Worm (Caenorhabditis elegans) whole organism, early embryonic: Measurements from ENCODE around the gene T22C8.6.
A peak's percentile ranks its signal among the peaks of the same experiment; 100 is the strongest.

Experiments
- B0310.2 ChIP-seq: sonication (generic microtip); optimal IDR thresholded peaks from 2 replicates; lab custom pipeline; 2016; ENCODE audit warnings: mild to moderate bottlenecking, missing genetic modification characterization, missing compliant biosample characterization
- F13C5.2 ChIP-seq: sonication (generic microtip); optimal IDR thresholded peaks from 2 replicates; lab custom pipeline; 2017; ENCODE audit warnings: mild to moderate bottlenecking, missing genetic modification characterization, inconsistent platforms, missing compliant biosample characterization
- aly-1 ChIP-seq: sonication (generic microtip); optimal IDR thresholded peaks from 2 replicates; lab custom pipeline; 2016; ENCODE audit warnings: missing genetic modification characterization, missing compliant biosample characterization
- ama-1 ChIP-seq: fragments of 150-350 bp; optimal IDR thresholded peaks from 2 replicates; lab custom pipeline; 2014
- ceh-13 ChIP-seq: fragments of 200-800 bp; sonication (Bioruptor generic); optimal IDR thresholded peaks from 2 replicates; lab custom pipeline; 2018; ENCODE audit warnings: mild to moderate bottlenecking, missing genetic modification characterization, missing compliant biosample characterization
- ceh-36 ChIP-seq: sonication (generic microtip); optimal IDR thresholded peaks from 2 replicates; lab custom pipeline; 2016; ENCODE audit warnings: missing genetic modification characterization, inconsistent platforms, missing compliant biosample characterization
- ets-7 ChIP-seq: sonication (generic microtip); optimal IDR thresholded peaks from 2 replicates; lab custom pipeline; 2016; ENCODE audit warnings: missing genotype, missing genetic modification characterization, missing compliant biosample characterization
- flt-1 ChIP-seq: fragments of 200-800 bp; sonication (Bioruptor generic); IDR thresholded peaks from 2 replicates; pipeline ENCODE4 v1.3.6; 2022; ENCODE audit warnings: missing genetic modification characterization, missing compliant biosample characterization
- hmbx-1 ChIP-seq: sonication (generic microtip); optimal IDR thresholded peaks from 2 replicates; lab custom pipeline; 2016; ENCODE audit warnings: mild to moderate bottlenecking, missing genetic modification characterization, missing compliant biosample characterization
- hmg-4 ChIP-seq: fragments of 200-800 bp; sonication (Bioruptor generic); optimal IDR thresholded peaks from 2 replicates; lab custom pipeline; 2018; ENCODE audit warnings: mild to moderate bottlenecking, missing genetic modification characterization, missing compliant biosample characterization
- hnd-1 ChIP-seq: sonication (generic microtip); optimal IDR thresholded peaks from 2 replicates; lab custom pipeline; 2016; ENCODE audit warnings: missing genetic modification characterization, missing compliant biosample characterization
- pes-1 ChIP-seq: fragments of 200-800 bp; sonication (Bioruptor generic); IDR thresholded peaks from 2 replicates; pipeline ENCODE4 v1.3.6; 2022; ENCODE audit warnings: missing genetic modification reagents, missing genetic modification characterization, missing compliant biosample characterization
- scrt-1 ChIP-seq: fragments of 200-800 bp; sonication (Bioruptor generic); IDR thresholded peaks from 2 replicates; pipeline ENCODE4 v1.3.6; 2022; ENCODE audit warnings: missing genetic modification characterization, missing compliant biosample characterization
- sea-1 ChIP-seq: fragments of 200-800 bp; sonication (Bioruptor generic); conservative IDR thresholded peaks from 2 replicates; pipeline ENCODE4 v1.3.6; 2022; ENCODE audit warnings: missing genetic modification characterization, missing compliant biosample characterization
- tbx-11 ChIP-seq: fragments of 200-800 bp; sonication (Bioruptor generic); IDR thresholded peaks from 2 replicates; pipeline ENCODE4 v1.3.6; 2022; ENCODE audit warnings: missing genetic modification characterization, missing compliant biosample characterization
- tbx-37 ChIP-seq: fragments of 200-800 bp; sonication (Bioruptor generic); conservative IDR thresholded peaks from 2 replicates; pipeline ENCODE4 v1.3.6; 2022; ENCODE audit warnings: missing genetic modification reagents, missing genetic modification characterization, missing compliant biosample characterization
- tra-4 ChIP-seq: sonication (generic microtip); optimal IDR thresholded peaks from 2 replicates; lab custom pipeline; 2017; ENCODE audit warnings: missing genetic modification characterization, missing compliant biosample characterization

T22C8.6 gene

ce11 chrII:8607662-8608061, 22.4 kb downstream of the T22C8.6 start, which contains the start of gene F28C6.10:
F28C6.10 (plus strand) TSS chrII:8607962.
- TF ChIP-seq ceh-36 (no peak), scrt-1 (GFP tag; lab: Robert Waterston, UW) (no peak), tbx-37 (GFP tag; lab: Robert Waterston, UW) (no peak), ceh-13 (GFP tag; lab: Kevin White, UChicago) (no peak), sea-1 (GFP tag; lab: Robert Waterston, UW) (no peak), tbx-11 (GFP tag; lab: Robert Waterston, UW) (no peak), hnd-1 (no peak), B0310.2 (no peak), ets-7 (tag; lab: Kevin White, UChicago) (no peak), pes-1 (GFP tag; lab: Robert Waterston, UW) (no peak), tra-4 (no peak), aly-1 (tag; lab: Kevin White, UChicago) (no peak)

DNA sequence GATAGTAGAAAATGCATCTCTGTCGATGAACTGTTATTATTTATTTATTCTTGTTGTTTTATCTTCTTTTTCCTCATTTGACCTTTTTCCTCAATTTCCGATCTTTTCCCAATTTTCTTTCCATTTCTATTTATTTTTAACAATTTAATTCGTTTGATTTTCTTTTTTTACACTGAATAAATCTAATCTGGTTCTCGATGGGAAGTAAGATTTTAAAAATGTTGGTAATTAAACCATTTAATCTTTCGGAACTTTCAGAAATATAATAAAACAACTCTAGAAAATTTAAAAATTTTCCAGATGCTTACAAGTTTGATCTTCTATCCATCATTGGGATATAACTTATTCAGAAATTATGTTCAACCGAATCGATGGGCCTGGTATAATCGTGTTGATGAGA, 23.5 kb downstream of the T22C8.6 start, which contains the start of gene F28C6.8:
Gene F28C6.8, plus strand, starts transcription at position 301 of the 400 bp plus-strand sequence.
- no peak for TF ChIP-seq aly-1 (tag; lab: Kevin White, UChicago)
- TF ChIP-seq ama-1 = no peak
- no peak for TF ChIP-seq ceh-36
- TF ChIP-seq tbx-37 (GFP tag; lab: Robert Waterston, UW) = no peak
- TF ChIP-seq hnd-1 = no peak
- TF ChIP-seq hmbx-1 = no peak
- no peak for TF ChIP-seq scrt-1 (GFP tag; lab: Robert Waterston, UW)
- TF ChIP-seq flt-1 (GFP tag; lab: Robert Waterston, UW) = no peak
- TF ChIP-seq B0310.2 = no peak
- TF ChIP-seq hmg-4 = no peak
- no peak for TF ChIP-seq ceh-13 (GFP tag; lab: Kevin White, UChicago)
- no peak for TF ChIP-seq tbx-11 (GFP tag; lab: Robert Waterston, UW)
- no peak for TF ChIP-seq tra-4
- TF ChIP-seq pes-1 (GFP tag; lab: Robert Waterston, UW) = no peak
- no peak for TF ChIP-seq ets-7 (tag; lab: Kevin White, UChicago)
- no peak for TF ChIP-seq F13C5.2 (tag; lab: Kevin White, UChicago)
- no peak for TF ChIP-seq sea-1 (GFP tag; lab: Robert Waterston, UW)

DNA sequence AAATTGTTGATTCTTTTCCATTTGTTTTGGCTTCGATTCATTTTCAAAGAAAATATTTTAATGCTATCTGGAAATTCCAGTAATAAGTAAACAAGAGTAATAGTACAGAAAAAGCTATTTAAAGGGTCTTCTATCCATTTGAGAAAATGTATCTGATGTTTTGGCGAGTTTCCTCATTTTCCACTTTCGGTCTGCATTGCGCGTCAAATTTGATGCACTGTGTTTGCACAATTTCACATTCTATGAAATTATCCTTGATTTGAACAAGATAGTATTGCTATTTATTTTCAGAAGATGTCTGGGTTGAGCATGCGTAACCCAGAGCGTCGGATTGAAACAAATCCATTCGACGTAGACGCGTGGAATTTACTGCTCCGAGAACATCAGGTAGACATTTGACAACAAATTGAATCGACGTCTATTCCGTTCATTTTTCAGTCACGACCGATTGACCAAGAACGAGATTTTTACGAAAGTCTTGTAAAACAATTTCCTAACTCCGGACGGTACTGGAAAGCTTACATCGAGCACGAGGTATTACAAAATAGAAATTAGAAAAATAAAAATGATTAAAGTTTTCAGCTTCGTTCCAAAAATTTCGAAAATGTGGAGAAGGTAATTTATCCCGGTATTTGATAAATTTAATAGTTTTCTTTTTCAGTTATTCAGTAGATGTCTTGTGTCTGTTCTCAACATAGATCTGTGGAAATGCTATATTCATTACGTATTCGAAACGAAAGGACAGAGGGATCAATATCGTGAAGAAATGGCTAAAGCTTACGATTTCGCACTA, 26.3 kb downstream of the T22C8.6 start, which contains the start of gene suf-1:
Gene suf-1, plus strand, starts transcription at position 280 of the 793 bp plus-strand sequence.
- no peak for TF ChIP-seq tra-4
- no peak for TF ChIP-seq tbx-11 (GFP tag; lab: Robert Waterston, UW)
- TF ChIP-seq hnd-1 = no peak
- TF ChIP-seq sea-1 (GFP tag; lab: Robert Waterston, UW) = no peak
- no peak for TF ChIP-seq hmbx-1
- no peak for TF ChIP-seq scrt-1 (GFP tag; lab: Robert Waterston, UW)
- TF ChIP-seq F13C5.2 (tag; lab: Kevin White, UChicago) = no peak
- TF ChIP-seq ama-1 = peak; percentile 71

- TF ChIP-seq tbx-37 (GFP tag; lab: Robert Waterston, UW) (no peak), tra-4 (no peak), ceh-36 (no peak)
Observed at ce11 chrII:8602337-8602944, 27.6 kb downstream of the T22C8.6 start, which contains the start of the genes cpf-1 and rpl-26. cpf-1 (minus strand) TSS chrII:8602440. rpl-26 (plus strand) TSS chrII:8602785.

DNA sequence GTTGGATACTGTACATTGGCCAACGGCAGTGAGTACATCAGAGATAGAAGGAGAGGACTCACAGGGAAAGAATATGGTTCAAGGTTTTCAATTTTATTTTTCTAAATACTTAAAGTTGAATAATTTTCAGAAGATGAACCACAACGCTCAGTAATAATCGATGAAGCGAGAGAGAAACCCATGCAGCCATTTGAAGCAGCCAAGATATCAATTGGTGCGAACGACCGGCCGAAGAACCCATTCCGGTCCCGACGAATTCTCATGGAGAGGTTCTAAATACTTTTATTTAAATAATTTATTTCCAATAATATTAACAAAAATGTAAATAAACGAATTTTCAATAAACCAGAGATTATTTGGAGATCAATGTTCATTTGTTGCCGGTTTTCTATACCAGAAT, 29.9 kb downstream of the T22C8.6 start, which contains the start of gene pigg-1:
Gene pigg-1, minus strand, starts transcription at position 101 of the 400 bp plus-strand sequence.
- no peak for TF ChIP-seq ceh-13 (GFP tag; lab: Kevin White, UChicago)
- no peak for TF ChIP-seq B0310.2
- no peak for TF ChIP-seq hnd-1
- no peak for TF ChIP-seq ama-1
- TF ChIP-seq tra-4 = no peak
- no peak for TF ChIP-seq hmg-4
- no peak for TF ChIP-seq scrt-1 (GFP tag; lab: Robert Waterston, UW)
- no peak for TF ChIP-seq ets-7 (tag; lab: Kevin White, UChicago)
- no peak for TF ChIP-seq flt-1 (GFP tag; lab: Robert Waterston, UW)

DNA sequence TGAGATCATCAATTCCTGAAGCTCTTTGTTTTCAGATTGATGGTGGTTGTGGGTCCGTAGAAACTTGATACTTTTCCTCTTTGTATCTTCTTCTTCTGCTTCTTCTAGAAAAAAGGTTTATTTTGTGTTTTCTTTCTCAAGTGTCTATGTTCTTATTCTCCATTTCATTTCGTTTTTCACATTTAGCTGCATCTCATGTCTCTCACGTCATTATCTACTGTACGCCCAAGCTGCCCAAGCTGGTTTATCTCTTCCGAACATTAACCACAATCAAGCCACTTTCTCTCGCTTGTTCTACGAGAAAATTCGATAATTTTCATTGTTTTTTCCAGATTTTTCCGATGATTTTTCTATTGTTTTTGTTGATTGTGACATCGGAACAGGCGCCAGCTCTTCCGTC, 30.9 kb downstream of the T22C8.6 start, which contains the start of gene F28C6.5:
Gene F28C6.5, plus strand, starts transcription at position 301 of the 400 bp plus-strand sequence.
- no peak for TF ChIP-seq tbx-37 (GFP tag; lab: Robert Waterston, UW)
- no peak for TF ChIP-seq ceh-13 (GFP tag; lab: Kevin White, UChicago)
- no peak for TF ChIP-seq flt-1 (GFP tag; lab: Robert Waterston, UW)
- TF ChIP-seq tbx-11 (GFP tag; lab: Robert Waterston, UW) = no peak
- no peak for TF ChIP-seq F13C5.2 (tag; lab: Kevin White, UChicago)
- no peak for TF ChIP-seq aly-1 (tag; lab: Kevin White, UChicago)
- no peak for TF ChIP-seq ceh-36

DNA sequence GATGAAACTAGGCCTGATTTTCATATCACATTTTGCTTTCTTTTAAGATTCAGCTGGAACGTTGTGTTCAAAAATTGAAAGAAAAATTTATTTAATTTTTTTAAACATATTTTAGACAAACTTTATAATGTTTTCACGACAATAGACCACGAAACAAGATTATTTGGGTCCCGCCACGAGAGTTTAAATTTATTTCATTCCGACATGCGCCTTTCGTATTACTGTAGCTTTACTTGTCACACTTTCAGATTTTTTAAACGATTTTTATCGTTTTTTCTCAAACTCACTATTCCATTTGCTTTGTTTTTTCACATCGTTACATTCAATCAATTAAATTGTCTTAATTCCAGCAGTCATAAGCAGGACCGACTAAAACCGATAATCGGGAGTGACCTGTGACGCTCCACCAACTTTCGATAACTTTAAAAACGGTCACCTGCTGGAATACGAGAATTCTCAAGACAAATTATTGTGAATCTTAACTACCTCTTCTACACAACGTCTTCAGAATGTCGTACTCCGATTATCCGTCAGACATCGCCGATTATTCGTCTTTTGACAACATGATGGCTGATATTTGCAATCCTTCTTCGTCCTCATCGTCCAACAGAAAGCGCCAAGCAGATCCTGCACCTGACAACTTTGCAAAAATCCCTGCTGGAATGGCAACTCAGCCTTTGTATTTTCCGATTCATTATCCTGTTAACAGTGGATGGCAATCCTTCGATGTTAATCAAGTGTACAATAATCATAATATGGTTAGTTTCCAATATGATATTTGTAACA, 36.0 kb downstream of the T22C8.6 start, which contains the start of gene aptf-3:
Gene aptf-3, plus strand, starts transcription at position 351 of the 786 bp plus-strand sequence.
- TF ChIP-seq hmg-4 (no peak), aly-1 (tag; lab: Kevin White, UChicago) (no peak), flt-1 (GFP tag; lab: Robert Waterston, UW) (no peak), hnd-1 (no peak)
